Fruit fly (Drosophila melanogaster): ENCODE measurements around the gene rdgA.

rdgA gene

dm6 chrX:8878967-8879554, 27.8 kb upstream of the rdgA start:
- TF ChIP-seq repo (GFP tag; optimal IDR thresholded peaks at IDR 0.05) (no peak), Oli (tag; optimal IDR thresholded peaks at IDR 0.05) (peak; percentile 86), CG15601 (tag; optimal IDR thresholded peaks at IDR 0.05) (peak; percentile 71), CG4820 (GFP tag; optimal IDR thresholded peaks at IDR 0.05) (peak; percentile 72), D (optimal IDR thresholded peaks at IDR 0.05) (no peak), D (GFP tag; optimal IDR thresholded peaks at IDR 0.05) (peak; percentile 82), CG2199 (GFP tag; IDR thresholded peaks at IDR 0.05) (peak; percentile 81; the same call in 1 of the 3 replicates), al (GFP tag; IDR thresholded peaks at IDR 0.05) (peak; percentile 82), Ets97D (GFP tag; optimal IDR thresholded peaks at IDR 0.05) (no peak), Mrtf (GFP tag; IDR thresholded peaks at IDR 0.05) (peak; percentile 76; the same call in 1 of the 3 replicates), CG6654 (GFP tag; optimal IDR thresholded peaks at IDR 0.05) (peak; percentile 53), fd64A (GFP tag; optimal IDR thresholded peaks at IDR 0.05) (peak; percentile 51), dimm (GFP tag; IDR thresholded peaks at IDR 0.05) (peak; percentile 77), kay (GFP tag; optimal IDR thresholded peaks at IDR 0.05) (peak; percentile 64), oc (tag; optimal IDR thresholded peaks at IDR 0.05) (peak; percentile 83), CG1832 (GFP tag; optimal IDR thresholded peaks at IDR 0.05) (no peak), tin (GFP tag; optimal IDR thresholded peaks at IDR 0.05) (peak; percentile 66), btn (GFP tag; optimal IDR thresholded peaks at IDR 0.05) (no peak), CG13296 (GFP tag; optimal IDR thresholded peaks at IDR 0.05) (peak; percentile 78), Ada2b (GFP tag; IDR thresholded peaks at IDR 0.05) (peak; percentile 86), CG10209 (GFP tag; optimal IDR thresholded peaks at IDR 0.05) (peak; percentile 79), bowl (GFP tag; IDR thresholded peaks at IDR 0.05) (peak; percentile 84), trh (GFP tag; optimal IDR thresholded peaks at IDR 0.05) (no peak), eyg (GFP tag; optimal IDR thresholded peaks at IDR 0.05) (no peak), CG3407 (GFP tag; optimal IDR thresholded peaks at IDR 0.05) (peak; percentile 72), vfl (GFP tag; optimal IDR thresholded peaks at IDR 0.05) (no peak), bsh (GFP tag; optimal IDR thresholded peaks at IDR 0.05) (peak in 1 of 2 experiments; percentile 91), CoRest (tag; optimal IDR thresholded peaks at IDR 0.05) (peak; percentile 84), CG9932 (GFP tag; IDR thresholded peaks at IDR 0.05) (peak; percentile 83), Bgb (GFP tag; IDR thresholded peaks at IDR 0.05; ENCODE audit: partially characterized antibody) (no peak), CG2875 (GFP tag; optimal IDR thresholded peaks at IDR 0.05) (peak; percentile 64), Sox100B (GFP tag; optimal IDR thresholded peaks at IDR 0.05) (peak; percentile 75), Sry-δ (GFP tag; optimal IDR thresholded peaks at IDR 0.05) (no peak), salm (tag; optimal IDR thresholded peaks at IDR 0.05) (peak; percentile 80), Med (GFP tag) (peak; percentile 87), NfI (GFP tag; optimal IDR thresholded peaks at IDR 0.05) (peak; percentile 76), CG12942 (GFP tag; optimal IDR thresholded peaks at IDR 0.05) (peak; percentile 52), CG4854 (GFP tag; optimal IDR thresholded peaks at IDR 0.05) (no peak), Nf-YC (tag; optimal IDR thresholded peaks at IDR 0.05) (peak; percentile 50), CG12104 (GFP tag; optimal IDR thresholded peaks at IDR 0.05) (peak; percentile 63), ken (GFP tag; IDR thresholded peaks at IDR 0.05) (peak; percentile 88), crp (GFP tag; optimal IDR thresholded peaks at IDR 0.05) (peak in 1 of 2 experiments; percentile 9), mirr (GFP tag; optimal IDR thresholded peaks at IDR 0.05) (peak; percentile 19), Lim3 (GFP tag; IDR thresholded peaks at IDR 0.05) (peak; percentile 65; the same call in 1 of the 2 replicates), H15 (GFP tag; IDR thresholded peaks at IDR 0.05) (peak; percentile 82), Hand (GFP tag; optimal IDR thresholded peaks at IDR 0.05) (peak; percentile 67), aop (GFP tag; IDR thresholded peaks at IDR 0.05) (peak; percentile 39; the same call in 1 of the 2 replicates), CG10565 (GFP tag; optimal IDR thresholded peaks at IDR 0.05) (no peak), run (tag; optimal IDR thresholded peaks at IDR 0.05) (peak; percentile 65), CG15073 (GFP tag; optimal IDR thresholded peaks at IDR 0.05) (no peak)

Measured in whole organism, embryonic.